Worm (Caenorhabditis elegans) whole organism, L2 larva: Measurements from ENCODE around the gene apl-1.

Source experiments
- C34F6.9 ChIP-seq: fragments of 150-350 bp; optimal IDR thresholded peaks from 2 replicates; lab custom pipeline; 2014; ENCODE audit warnings: missing biosample characterization, missing genetic modification characterization
- F13H6.1 ChIP-seq: sonication (generic microtip); optimal IDR thresholded peaks from 2 replicates; lab custom pipeline; 2016; ENCODE audit warnings: missing genetic modification characterization, missing compliant biosample characterization
- Y55F3AM.14 ChIP-seq: fragments of 200-800 bp; sonication (Bioruptor generic); optimal IDR thresholded peaks from 2 replicates; lab custom pipeline; 2018; ENCODE audit warnings: mild to moderate bottlenecking, missing genetic modification characterization, missing compliant biosample characterization
- aly-2 ChIP-seq: fragments of 150-350 bp; optimal IDR thresholded peaks from 2 replicates; lab custom pipeline; 2014; ENCODE audit warnings: missing biosample characterization, missing genetic modification characterization
- ama-1 ChIP-seq: fragments of 150-350 bp; optimal IDR thresholded peaks from 2 replicates; lab custom pipeline; 2018; ENCODE audit warnings: inconsistent platforms
- blmp-1 ChIP-seq: sonication (generic microtip); optimal IDR thresholded peaks from 2 replicates; lab custom pipeline; 2017; ENCODE audit warnings: missing genetic modification characterization, mild to moderate bottlenecking, missing compliant biosample characterization, antibody characterized with exemption, moderate library complexity; ENCODE audit not compliant: insufficient read depth
- ceh-16 ChIP-seq: fragments of 150-350 bp; optimal IDR thresholded peaks from 2 replicates; lab custom pipeline; 2014; ENCODE audit warnings: missing biosample characterization, missing genetic modification characterization
- ceh-82 ChIP-seq: fragments of 150-350 bp; optimal IDR thresholded peaks from 2 replicates; lab custom pipeline; 2014; ENCODE audit warnings: missing biosample characterization, missing genetic modification characterization
- crh-2 ChIP-seq: sonication (generic microtip); optimal IDR thresholded peaks from 2 replicates; lab custom pipeline; 2017; ENCODE audit warnings: missing biosample characterization, missing genetic modification characterization
- dmd-4 ChIP-seq: sonication (generic microtip); optimal IDR thresholded peaks from 2 replicates; lab custom pipeline; 2017; ENCODE audit warnings: missing biosample characterization, missing genetic modification characterization
- egl-27 ChIP-seq: sonication (generic microtip); optimal IDR thresholded peaks from 3 replicates; lab custom pipeline; 2017; ENCODE audit warnings: missing biosample characterization, missing genetic modification reagents, missing genetic modification characterization
- fos-1 ChIP-seq: fragments of 150-350 bp; optimal IDR thresholded peaks from 2 replicates; lab custom pipeline; 2014; ENCODE audit warnings: missing biosample characterization, missing genetic modification characterization
- lin-11 ChIP-seq: fragments of 150-350 bp; sonication (generic microtip); optimal IDR thresholded peaks from 2 replicates; lab custom pipeline; 2014; ENCODE audit warnings: missing biosample characterization, missing genetic modification characterization, inconsistent platforms, mixed read lengths
- lin-13 ChIP-seq: fragments of 150-350 bp; optimal IDR thresholded peaks from 2 replicates; lab custom pipeline; 2014; ENCODE audit warnings: missing biosample characterization, missing genetic modification reagents, missing genetic modification characterization
- lsy-2 ChIP-seq, 2 experiments: fragments of 150-350 bp in 1 of 2; sonication (generic microtip) in 1 of 2; optimal IDR thresholded peaks; 2 replicates each; lab custom pipeline; 2014 to 2017; ENCODE audit warnings: missing biosample characterization in 2 of 2, missing genetic modification characterization in 2 of 2
- mdl-1 ChIP-seq, 2 experiments: fragments of 150-350 bp in 1 of 2; sonication (generic microtip) in 1 of 2; optimal IDR thresholded peaks; 2 replicates each; lab custom pipeline; 2017; ENCODE audit warnings: missing biosample characterization in 2 of 2, missing genetic modification characterization in 2 of 2
- nhr-10 ChIP-seq: sonication (generic microtip); optimal IDR thresholded peaks from 2 replicates; lab custom pipeline; 2017; ENCODE audit warnings: missing biosample characterization, missing genetic modification characterization
- nhr-129 ChIP-seq: fragments of 150-350 bp; optimal IDR thresholded peaks from 2 replicates; lab custom pipeline; 2014; ENCODE audit warnings: missing biosample characterization, missing genetic modification characterization
- nhr-21 ChIP-seq: fragments of 150-350 bp; optimal IDR thresholded peaks from 2 replicates; lab custom pipeline; 2014; ENCODE audit warnings: missing biosample characterization, missing genetic modification characterization
- nhr-23 ChIP-seq: fragments of 150-350 bp; optimal IDR thresholded peaks from 2 replicates; lab custom pipeline; 2014; ENCODE audit warnings: missing biosample characterization, missing genetic modification reagents, missing genetic modification characterization
- nhr-237 ChIP-seq: fragments of 150-350 bp; optimal IDR thresholded peaks from 2 replicates; lab custom pipeline; 2014; ENCODE audit warnings: missing biosample characterization, missing genetic modification characterization
- nhr-25 ChIP-seq: fragments of 150-350 bp; sonication (generic microtip); optimal IDR thresholded peaks from 3 replicates; lab custom pipeline; 2014; ENCODE audit warnings: missing biosample characterization, missing genetic modification characterization
- nhr-6 ChIP-seq: fragments of 150-350 bp; optimal IDR thresholded peaks from 2 replicates; lab custom pipeline; 2014; ENCODE audit warnings: missing biosample characterization, missing genetic modification characterization
- nhr-77 ChIP-seq: fragments of 150-350 bp; optimal IDR thresholded peaks from 2 replicates; lab custom pipeline; 2014; ENCODE audit warnings: missing biosample characterization, missing genetic modification characterization
- peb-1 ChIP-seq: fragments of 150-350 bp; optimal IDR thresholded peaks from 2 replicates; lab custom pipeline; 2014; ENCODE audit warnings: missing biosample characterization, missing genetic modification characterization
- skn-1 ChIP-seq: sonication (generic microtip); optimal IDR thresholded peaks from 2 replicates; lab custom pipeline; 2017; ENCODE audit warnings: missing biosample characterization, missing genetic modification characterization
- sma-3 ChIP-seq: sonication (generic microtip); optimal IDR thresholded peaks from 2 replicates; lab custom pipeline; 2016; ENCODE audit warnings: missing genetic modification reagents, missing genetic modification characterization, missing compliant biosample characterization
- sma-9 ChIP-seq, 2 experiments: fragments of 150-350 bp in 1 of 2; sonication (generic microtip) in 1 of 2; optimal IDR thresholded peaks; 2 replicates each; lab custom pipeline; 2014 to 2016; ENCODE audit warnings: missing genetic modification characterization in 2 of 2, mild to moderate bottlenecking in 1 of 2, missing biosample characterization in 1 of 2, missing compliant biosample characterization in 1 of 2, missing genetic modification reagents in 1 of 2, moderate library complexity in 1 of 2
- unc-39 ChIP-seq: fragments of 150-350 bp; optimal IDR thresholded peaks from 2 replicates; lab custom pipeline; 2014; ENCODE audit warnings: missing biosample characterization, missing genetic modification characterization
- unc-62 ChIP-seq: fragments of 150-350 bp; optimal IDR thresholded peaks from 2 replicates; lab custom pipeline; 2014; ENCODE audit warnings: missing biosample characterization, missing genetic modification reagents, missing genetic modification characterization
- zag-1 ChIP-seq: fragments of 150-350 bp; optimal IDR thresholded peaks from 2 replicates; lab custom pipeline; 2014; ENCODE audit warnings: missing biosample characterization, missing genetic modification characterization
- ztf-11 ChIP-seq: sonication (generic microtip); optimal IDR thresholded peaks from 2 replicates; lab custom pipeline; 2017; ENCODE audit warnings: missing biosample characterization, missing genetic modification characterization
- ztf-4 ChIP-seq: fragments of 150-350 bp; optimal IDR thresholded peaks from 2 replicates; lab custom pipeline; 2014; ENCODE audit warnings: missing biosample characterization, missing genetic modification characterization

Gene apl-1

DNA sequence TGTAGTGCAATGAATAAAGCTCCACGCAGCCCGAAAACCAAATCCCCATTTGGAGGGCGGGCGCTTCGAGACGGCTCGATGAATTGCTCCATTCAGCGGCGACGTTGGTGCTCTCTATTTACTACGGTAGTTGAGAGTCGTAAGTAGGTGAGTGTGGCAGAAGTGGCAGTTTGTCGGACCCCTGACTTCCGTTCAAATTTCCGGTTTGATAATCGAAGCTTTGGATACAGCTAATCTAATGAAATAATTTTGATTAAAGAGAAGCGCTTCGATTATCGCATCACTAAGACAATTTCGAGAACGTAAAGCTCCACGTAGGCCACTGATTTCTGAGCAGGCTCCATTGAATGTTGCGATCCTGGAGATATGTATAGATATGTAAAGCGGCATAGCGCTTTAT is 32.2 kb downstream of the apl-1 start, which contains the start of gene ets-5:
TSS of gene ets-5 (minus strand) at position 32 of the 400 bp plus-strand sequence.
- TF ChIP-seq lin-11 (tag; lab: Kevin White, UChicago) (no peak), aly-2 (no peak), nhr-6 (tag; lab: Kevin White, UChicago) (no peak), dmd-4 (tag; lab: Kevin White, UChicago) (no peak), F13H6.1 (no peak), nhr-237 (tag; lab: Kevin White, UChicago) (no peak)

DNA sequence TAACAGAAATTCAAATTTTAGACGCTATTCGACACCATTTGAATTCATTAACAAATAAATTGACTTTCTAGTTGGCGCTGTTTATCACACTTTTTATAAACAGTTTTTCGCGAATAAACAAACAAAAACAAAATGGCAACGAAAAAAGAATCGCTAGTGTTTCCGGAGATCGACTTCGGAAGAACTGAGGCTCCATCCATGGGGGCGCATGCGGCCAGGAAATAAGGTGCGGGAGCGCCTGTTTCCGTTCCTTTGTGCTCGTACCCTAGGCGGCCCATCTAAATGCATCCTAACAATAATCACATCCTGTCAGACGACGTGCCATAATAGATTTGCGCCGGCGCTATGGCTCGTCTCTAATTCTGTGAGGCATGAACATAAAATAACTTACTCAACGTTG is 32.6 kb downstream of the apl-1 start:
- TF ChIP-seq lsy-2 (tag; optimal IDR thresholded peaks at IDR 0.05; lab: Kevin White, UChicago) (no peak), nhr-237 (tag; lab: Kevin White, UChicago) (no peak), unc-39 (tag; lab: Kevin White, UChicago) (no peak), fos-1 (tag; lab: Kevin White, UChicago) (no peak), sma-3 (no peak), ceh-16 (no peak), egl-27 (no peak), nhr-6 (tag; lab: Kevin White, UChicago) (no peak)
- TF ChIP-seq, all 48 proteins: peak for 0

DNA sequence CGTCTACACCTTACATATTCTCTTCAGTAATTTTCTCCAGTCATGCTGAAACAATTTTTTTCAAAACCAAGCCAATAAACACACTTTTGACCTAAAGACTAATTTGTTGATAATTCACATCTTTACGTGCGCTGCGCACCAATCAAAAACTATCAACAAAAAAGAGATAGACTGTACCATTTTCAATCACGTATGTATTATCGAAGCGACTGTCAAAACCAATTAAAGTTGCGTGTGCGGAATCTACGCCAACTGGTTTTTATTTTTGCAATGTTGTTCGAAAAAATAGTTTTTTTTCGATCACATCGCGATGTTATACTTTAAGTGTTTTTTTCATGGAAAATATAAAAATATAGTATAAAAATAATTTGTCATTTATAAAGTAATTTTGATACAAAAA is 37.4 kb downstream of the apl-1 start:
- TF ChIP-seq sma-9 (GFP tag; optimal IDR thresholded peaks at IDR 0.05; lab: Kevin White, UChicago) (peak; percentile 46), sma-9 (tag; optimal IDR thresholded peaks at IDR 0.05; lab: Kevin White, UChicago) (no peak), ztf-11 (no peak), nhr-25 (tag; lab: Kevin White, UChicago) (peak; percentile 63), sma-3 (peak; percentile 40), crh-2 (tag; lab: Kevin White, UChicago) (peak; percentile 1)

DNA sequence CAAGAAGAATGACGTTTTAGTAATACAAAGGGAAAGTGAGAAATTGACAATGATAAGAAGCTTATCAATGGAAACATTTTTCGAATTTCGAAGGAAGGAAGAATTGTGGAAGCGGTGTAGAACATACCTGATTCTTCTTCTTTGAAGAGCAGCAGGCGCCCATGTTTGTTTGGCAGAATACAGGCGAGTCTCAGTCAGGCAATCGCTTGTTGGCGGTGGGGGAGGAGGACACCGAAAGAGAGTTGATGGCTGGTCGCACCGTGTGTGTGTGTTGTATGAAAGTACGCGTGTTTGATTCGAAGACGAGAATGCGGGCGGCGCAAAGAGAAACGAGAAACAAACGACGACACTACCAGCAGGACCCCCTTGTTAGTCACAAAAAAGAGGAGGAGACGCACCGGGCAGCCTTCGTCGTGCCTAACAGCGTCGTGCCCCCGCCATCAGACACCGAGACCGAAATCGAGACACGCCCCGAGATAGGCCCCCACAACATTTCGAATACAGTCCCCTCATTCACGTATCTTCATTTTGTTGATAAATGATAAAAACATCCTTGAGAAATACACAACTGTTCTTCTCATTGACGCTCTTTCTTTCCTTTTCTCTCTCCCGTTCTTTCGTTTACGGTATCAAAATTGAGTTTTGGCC is 38.8 kb downstream of the apl-1 start, which contains the start of gene cal-5:
TSS of gene cal-5 (minus strand) at position 266 of the 648 bp plus-strand sequence.
- peak; percentile 45 for TF ChIP-seq ama-1 (lab: Kevin White, UChicago)
- no peak for TF ChIP-seq ceh-16
- no peak for TF ChIP-seq ztf-11
- peak; percentile 27 for TF ChIP-seq crh-2 (tag; lab: Kevin White, UChicago)
- TF ChIP-seq fos-1 (tag; lab: Kevin White, UChicago) = peak; percentile 49
- no peak for TF ChIP-seq unc-62 (GFP tag; lab: Kevin White, UChicago)
- no peak for TF ChIP-seq lin-13
- no peak for TF ChIP-seq C34F6.9 (tag; lab: Kevin White, UChicago)
- peak; percentile 71 for TF ChIP-seq nhr-21
- TF ChIP-seq nhr-23 = no peak
- no peak for TF ChIP-seq nhr-77 (tag; lab: Kevin White, UChicago)
- TF ChIP-seq skn-1 (tag; lab: Kevin White, UChicago) = no peak
- no peak for TF ChIP-seq ztf-4 (tag; lab: Kevin White, UChicago)
- peak; percentile 12 for TF ChIP-seq nhr-129 (tag; lab: Kevin White, UChicago)
- no peak for TF ChIP-seq ceh-82 (tag; lab: Kevin White, UChicago)
- peak; percentile 36 for TF ChIP-seq sma-9 (GFP tag; optimal IDR thresholded peaks at IDR 0.05; lab: Kevin White, UChicago)
- TF ChIP-seq sma-9 (tag; optimal IDR thresholded peaks at IDR 0.05; lab: Kevin White, UChicago) = no peak
- no peak for TF ChIP-seq lin-11 (tag; lab: Kevin White, UChicago)
- no peak for TF ChIP-seq aly-2
- peak; percentile 41 for TF ChIP-seq F13H6.1
- no peak for TF ChIP-seq peb-1
- TF ChIP-seq blmp-1 (tag; lab: Kevin White, UChicago) = peak; percentile 47
- TF ChIP-seq zag-1 (tag; lab: Kevin White, UChicago) = no peak
- peak; percentile 51 for TF ChIP-seq sma-3
- peak in 1 of 2 experiments; percentile 4 for TF ChIP-seq mdl-1 (tag; optimal IDR thresholded peaks at IDR 0.05; lab: Kevin White, UChicago)
- TF ChIP-seq Y55F3AM.14 (GFP tag; lab: Kevin White, UChicago) = peak; percentile 35

DNA sequence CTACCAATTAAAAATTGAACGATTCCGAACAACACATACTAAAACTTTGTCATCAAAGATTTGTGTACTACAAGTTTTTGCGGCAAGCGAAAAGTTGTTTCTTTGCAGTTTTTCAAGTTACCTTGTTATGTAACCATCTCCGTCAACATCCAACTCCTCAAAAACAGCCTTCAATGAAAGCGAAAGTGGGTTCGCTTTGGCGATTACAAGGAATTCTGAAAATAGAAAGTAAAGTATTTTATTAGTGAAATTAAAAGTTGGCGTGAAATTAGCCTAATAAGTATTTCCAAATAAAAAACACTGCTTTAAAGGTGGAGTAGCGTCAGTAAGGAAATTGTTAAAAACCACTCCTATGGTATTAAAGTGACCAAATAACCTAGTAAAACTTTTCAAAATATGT is 41.1 kb downstream of the apl-1 start:
- TF ChIP-seq C34F6.9 (tag; lab: Kevin White, UChicago) (no peak), blmp-1 (tag; lab: Kevin White, UChicago) (peak; percentile 73), nhr-10 (no peak), nhr-25 (tag; lab: Kevin White, UChicago) (peak; percentile 71)
